Worm (Caenorhabditis elegans): ENCODE results near the gene F36H1.12.

DNA sequence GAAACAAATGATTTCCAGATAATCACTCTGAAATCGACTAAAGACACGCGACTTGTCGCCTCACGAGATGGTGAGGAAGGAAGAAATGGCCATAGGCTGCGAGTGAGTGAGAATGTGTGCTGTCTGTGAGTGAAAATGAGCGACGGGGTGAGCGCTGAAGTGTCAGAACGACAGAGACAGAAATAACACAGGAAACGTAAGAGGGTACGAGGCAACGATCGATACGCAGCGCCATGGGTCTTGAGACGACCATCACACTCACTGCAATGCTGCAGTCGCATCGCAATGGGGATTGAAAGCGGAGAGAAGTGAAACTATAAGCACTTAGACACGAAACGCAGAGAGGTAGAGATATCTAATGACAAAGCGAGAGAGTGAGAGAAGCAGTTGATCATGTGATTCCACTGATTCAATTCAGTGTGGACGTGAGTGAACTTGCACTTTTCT lies 29.3 kb upstream of the F36H1.12 start:
- TF ChIP-seq him-1 (tag; optimal IDR thresholded peaks at IDR 0.05) (peak; percentile 90), dao-5 (tag; optimal IDR thresholded peaks at IDR 0.05) (peak; percentile 52), W03F9.2 (tag; optimal IDR thresholded peaks at IDR 0.05) (peak; percentile 70)
